Fruit fly (Drosophila melanogaster): ENCODE data around the gene CG15822.

Gene CG15822

DNA sequence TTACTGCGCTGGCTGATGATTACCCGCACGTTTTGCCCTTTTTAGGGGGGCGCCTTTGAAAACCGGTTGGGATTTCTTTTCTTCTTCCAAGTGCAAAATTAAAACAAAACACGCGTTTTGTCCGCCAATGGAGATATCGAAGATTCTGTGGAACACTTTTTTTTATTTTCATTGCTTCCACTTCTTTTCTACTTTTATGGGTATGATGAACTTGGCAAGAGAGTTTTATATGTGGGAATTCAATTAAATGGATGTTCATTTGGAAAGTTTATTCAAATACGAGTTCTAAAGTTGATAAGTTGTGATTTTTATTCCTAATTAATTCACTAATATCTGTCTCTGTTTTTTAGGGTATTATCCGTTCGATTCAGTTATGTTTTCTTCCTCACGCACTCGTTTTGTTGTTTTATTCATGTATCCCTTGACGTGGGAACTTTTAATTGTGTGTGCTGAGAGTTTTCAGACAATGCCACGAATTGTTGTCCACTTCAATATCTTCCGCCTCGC, 421 bp upstream of the CG15822 start (continued):
- TF ChIP-seq CG2875 (GFP tag; optimal IDR thresholded peaks at IDR 0.05) (no peak), CG7556 (GFP tag; optimal IDR thresholded peaks at IDR 0.05) (no peak), Dref (GFP tag; IDR thresholded peaks at IDR 0.05) (no peak), lab (GFP tag; optimal IDR thresholded peaks at IDR 0.05) (peak; percentile 14), jumu (GFP tag; optimal IDR thresholded peaks at IDR 0.05) (no peak), lbe (GFP tag; optimal IDR thresholded peaks at IDR 0.05) (peak; percentile 77), CG3065 (GFP tag; optimal IDR thresholded peaks at IDR 0.05) (no peak), nau (GFP tag; optimal IDR thresholded peaks at IDR 0.05) (no peak), CG8388 (GFP tag; optimal IDR thresholded peaks at IDR 0.05) (no peak), gem (tag; optimal IDR thresholded peaks at IDR 0.05) (peak; percentile 44), ssp (GFP tag; IDR thresholded peaks at IDR 0.05) (0 out of 2 replicates have a peak, but pooled peaks have one; percentile 49), CG4617 (GFP tag; optimal IDR thresholded peaks at IDR 0.05; ENCODE audit: borderline replicate concordance) (no peak), CG17359 (tag; optimal IDR thresholded peaks at IDR 0.05) (peak; percentile 40), sim (GFP tag; IDR thresholded peaks at IDR 0.05) (no peak), ttk (GFP tag; IDR thresholded peaks at IDR 0.05) (0 out of 2 replicates have a peak, but pooled peaks have one; percentile 41), emc (GFP tag; optimal IDR thresholded peaks at IDR 0.05) (no peak), Gsc (GFP tag; IDR thresholded peaks at IDR 0.05) (0 out of 2 replicates have a peak, but pooled peaks have one; percentile 11), CG8290 (GFP tag; optimal IDR thresholded peaks at IDR 0.05) (no peak), CG8290 (tag; optimal IDR thresholded peaks at IDR 0.05) (no peak), Adf1 (GFP tag; IDR thresholded peaks at IDR 0.05) (no peak), trem (tag; optimal IDR thresholded peaks at IDR 0.05) (peak; percentile 26), Ada2b (GFP tag; IDR thresholded peaks at IDR 0.05) (peak; percentile 59; the same call in 1 of the 2 replicates), H15 (GFP tag; IDR thresholded peaks at IDR 0.05) (peak; percentile 62; the same call in 2 of the 3 replicates), Stat92E (GFP tag; optimal IDR thresholded peaks at IDR 0.05) (no peak), CG14710 (tag; optimal IDR thresholded peaks at IDR 0.05) (no peak), CG3163 (GFP tag; optimal IDR thresholded peaks at IDR 0.05) (no peak), fd64A (GFP tag; optimal IDR thresholded peaks at IDR 0.05) (no peak), CG7963 (GFP tag; IDR thresholded peaks at IDR 0.05; ENCODE audit: partially characterized antibody) (no peak), CG3726 (GFP tag; IDR thresholded peaks at IDR 0.05) (no peak), CG12769 (tag; optimal IDR thresholded peaks at IDR 0.05) (no peak), vnd (GFP tag; IDR thresholded peaks at IDR 0.05; ENCODE audit: partially characterized antibody) (no peak), sima (GFP tag; optimal IDR thresholded peaks at IDR 0.05) (no peak), H2.0 (GFP tag; IDR thresholded peaks at IDR 0.05) (no peak; the same call in 1 of the 2 replicates), CG7987 (GFP tag; optimal IDR thresholded peaks at IDR 0.05) (no peak), schlank (tag; optimal IDR thresholded peaks at IDR 0.05) (no peak), gce (GFP tag; IDR thresholded peaks at IDR 0.05) (no peak), Mad (GFP tag; optimal IDR thresholded peaks at IDR 0.05) (no peak), BtbVII (GFP tag; optimal IDR thresholded peaks at IDR 0.05) (no peak), CG17802 (tag; optimal IDR thresholded peaks at IDR 0.05) (no peak), usp (GFP tag; optimal IDR thresholded peaks at IDR 0.05) (no peak), fru (optimal IDR thresholded peaks at IDR 0.05) (no peak), CG3995 (GFP tag; optimal IDR thresholded peaks at IDR 0.05) (no peak), Hr51 (GFP tag; optimal IDR thresholded peaks at IDR 0.05) (peak in 1 of 2 experiments; percentile 8), CG13296 (GFP tag; optimal IDR thresholded peaks at IDR 0.05) (no peak), trh (GFP tag; optimal IDR thresholded peaks at IDR 0.05) (no peak), CG10979 (tag; optimal IDR thresholded peaks at IDR 0.05) (peak; percentile 77), ems (GFP tag; optimal IDR thresholded peaks at IDR 0.05) (no peak), lilli (GFP tag; optimal IDR thresholded peaks at IDR 0.05) (no peak), CG13775 (GFP tag; optimal IDR thresholded peaks at IDR 0.05) (no peak), Camta (GFP tag; optimal IDR thresholded peaks at IDR 0.05) (peak; percentile 64), ham (GFP tag; IDR thresholded peaks at IDR 0.05) (no peak)

All from whole organism, embryonic.